Fruit fly (Drosophila melanogaster) whole organism, embryonic: ENCODE results near the gene GstD8.

Source experiments
- Bgb ChIP-seq: fragments of 200-800 bp; sonication (Bioruptor generic); IDR thresholded peaks from 2 replicates; pipeline ENCODE4 v1.3.6; 2022; ENCODE audit warnings: missing biosample characterization, missing genetic modification characterization; ENCODE audit not compliant: partially characterized antibody
- CG10209 ChIP-seq: fragments of 200-800 bp; sonication (Bioruptor generic); optimal IDR thresholded peaks from 3 replicates; lab custom pipeline; 2017; ENCODE audit warnings: missing biosample characterization, mild to moderate bottlenecking, missing genetic modification characterization, missing genetic modification reagents
- CG11085 ChIP-seq: fragments of 200-800 bp; sonication (Bioruptor generic); IDR thresholded peaks from 2 replicates; pipeline ENCODE4 v1.3.6; 2022; ENCODE audit warnings: missing biosample characterization, missing genetic modification characterization
- CG11398 ChIP-seq: fragments of 200-800 bp; sonication (Bioruptor generic); optimal IDR thresholded peaks from 2 replicates; lab custom pipeline; 2016; ENCODE audit warnings: missing biosample characterization, missing genetic modification characterization
- CG12769 ChIP-seq: fragments of 200-800 bp; sonication (Bioruptor generic); optimal IDR thresholded peaks from 2 replicates; lab custom pipeline; 2019; ENCODE audit warnings: missing biosample characterization, mild to moderate bottlenecking, missing genetic modification characterization, moderate library complexity
- CG14965 ChIP-seq: fragments of 200-800 bp; sonication (Bioruptor generic); optimal IDR thresholded peaks from 2 replicates; lab custom pipeline; 2016; ENCODE audit warnings: missing biosample characterization, missing genetic modification characterization, borderline replicate concordance
- CG1529 ChIP-seq: fragments of 200-800 bp; sonication (Bioruptor generic); optimal IDR thresholded peaks from 3 replicates; lab custom pipeline; 2018; ENCODE audit warnings: missing biosample characterization, missing genetic modification characterization
- CG17328 ChIP-seq: fragments of 200-800 bp; sonication (Bioruptor generic); IDR thresholded peaks from 2 replicates; pipeline ENCODE4 v1.3.6; 2022; ENCODE audit warnings: missing biosample characterization, missing genetic modification characterization
- CG1792 ChIP-seq: fragments of 200-800 bp; sonication (Bioruptor generic); optimal IDR thresholded peaks from 2 replicates; lab custom pipeline; 2016; ENCODE audit warnings: missing biosample characterization, missing genetic modification characterization
- CG31441 ChIP-seq: fragments of 200-800 bp; sonication (Bioruptor generic); IDR thresholded peaks from 2 replicates; pipeline ENCODE4 v1.3.6; 2022; ENCODE audit warnings: missing biosample characterization, missing genetic modification characterization
- CG3838 ChIP-seq: fragments of 200-800 bp; sonication (Bioruptor generic); optimal IDR thresholded peaks from 3 replicates; lab custom pipeline; 2016; ENCODE audit warnings: missing biosample characterization, missing genetic modification characterization
- CG6854 ChIP-seq: fragments of 200-800 bp; sonication (Bioruptor generic); optimal IDR thresholded peaks from 3 replicates; lab custom pipeline; 2017; ENCODE audit warnings: missing biosample characterization, mild to moderate bottlenecking, missing genetic modification characterization
- CG7786 ChIP-seq: fragments of 200-800 bp; sonication (Bioruptor generic); optimal IDR thresholded peaks from 2 replicates; lab custom pipeline; 2016; ENCODE audit warnings: missing biosample characterization, missing genetic modification characterization
- CG8281 ChIP-seq: fragments of 200-800 bp; sonication (Bioruptor generic); optimal IDR thresholded peaks from 2 replicates; lab custom pipeline; 2018; ENCODE audit warnings: missing biosample characterization, mild to moderate bottlenecking, missing genetic modification characterization, moderate library complexity
- CG9876 ChIP-seq: fragments of 200-800 bp; sonication (Bioruptor generic); optimal IDR thresholded peaks from 2 replicates; lab custom pipeline; 2016; ENCODE audit warnings: missing biosample characterization, missing genetic modification characterization
- Dref ChIP-seq: fragments of 200-800 bp; sonication (Bioruptor generic); IDR thresholded peaks from 2 replicates; pipeline ENCODE4 v1.3.6; 2022; ENCODE audit warnings: missing biosample characterization, missing genetic modification characterization
- Drgx ChIP-seq: fragments of 200-800 bp; sonication (Bioruptor generic); IDR thresholded peaks from 2 replicates; pipeline ENCODE4 v1.3.6; 2022; ENCODE audit warnings: missing biosample characterization, missing genetic modification characterization
- Fer3 ChIP-seq: fragments of 200-800 bp; sonication (Bioruptor generic); optimal IDR thresholded peaks from 2 replicates; lab custom pipeline; 2018; ENCODE audit warnings: missing biosample characterization, mild to moderate bottlenecking, missing genetic modification characterization, moderate library complexity
- Hr78 ChIP-seq, 2 experiments: fragments of 200-800 bp in 1 of 2; fragments of >200 bp in 1 of 2; sonication (Bioruptor generic) in 1 of 2; optimal IDR thresholded peaks; 2 replicates each; lab custom pipeline; 2017 to 2019; ENCODE audit warnings: missing biosample characterization in 2 of 2, missing genetic modification characterization in 2 of 2, mild to moderate bottlenecking in 1 of 2, moderate library complexity in 1 of 2
- Lhr ChIP-seq: fragments of 200-800 bp; sonication (Bioruptor generic); optimal IDR thresholded peaks from 3 replicates; lab custom pipeline; 2017; ENCODE audit warnings: mild to moderate bottlenecking, missing biosample characterization, missing genetic modification reagents, missing genetic modification characterization
- Med ChIP-seq: fragments of 200-800 bp; sonication (Bioruptor generic); peaks from one replicate; lab custom pipeline; 2016; ENCODE audit warnings: missing biosample characterization, missing genetic modification characterization, mild to moderate bottlenecking, inconsistent platforms, moderate library complexity
- Mes4 ChIP-seq: fragments of 200-800 bp; sonication (Bioruptor generic); optimal IDR thresholded peaks from 2 replicates; lab custom pipeline; 2016; ENCODE audit warnings: missing biosample characterization, missing genetic modification characterization
- Myb ChIP-seq: fragments of 200-800 bp; sonication (Bioruptor generic); optimal IDR thresholded peaks from 2 replicates; lab custom pipeline; 2016; ENCODE audit warnings: missing biosample characterization, missing genetic modification characterization
- Nf-YA ChIP-seq: fragments of 200-800 bp; sonication (Bioruptor generic); IDR thresholded peaks from 2 replicates; pipeline ENCODE4 v1.3.6; 2022; ENCODE audit warnings: missing biosample characterization, missing genetic modification characterization
- Ravus ChIP-seq: fragments of 200-800 bp; sonication (Bioruptor generic); IDR thresholded peaks from 2 replicates; pipeline ENCODE4 v1.3.6; 2022; ENCODE audit warnings: missing biosample characterization, missing genetic modification characterization
- bbx ChIP-seq: fragments of 200-800 bp; sonication (Bioruptor generic); IDR thresholded peaks from 2 replicates; pipeline ENCODE4 v1.3.6; 2022; ENCODE audit warnings: missing biosample characterization, missing genetic modification characterization; ENCODE audit not compliant: partially characterized antibody
- caup ChIP-seq: fragments of 200-800 bp; sonication (Bioruptor generic); optimal IDR thresholded peaks from 3 replicates; lab custom pipeline; 2017; ENCODE audit warnings: missing biosample characterization, mild to moderate bottlenecking, missing genetic modification characterization, moderate library complexity; ENCODE audit not compliant: severe bottlenecking
- ci ChIP-seq: fragments of 200-800 bp; sonication (Bioruptor generic); IDR thresholded peaks from 3 replicates; pipeline ENCODE4 v1.3.6; 2022; ENCODE audit warnings: missing biosample characterization, missing genetic modification characterization
- crol ChIP-seq: fragments of 200-800 bp; sonication (Bioruptor generic); IDR thresholded peaks from 2 replicates; pipeline ENCODE4 v1.3.6; 2022; ENCODE audit warnings: missing biosample characterization, missing genetic modification characterization
- crp ChIP-seq, 2 experiments: fragments of 200-800 bp; sonication (Bioruptor generic); optimal IDR thresholded peaks; 2 replicates in 1 of 2; 3 replicates in 1 of 2; lab custom pipeline; 2017; ENCODE audit warnings: missing biosample characterization in 2 of 2, missing genetic modification characterization in 2 of 2, mild to moderate bottlenecking in 1 of 2, moderate library complexity in 1 of 2
- dm ChIP-seq: fragments of 200-800 bp; sonication (Bioruptor generic); optimal IDR thresholded peaks from 3 replicates; lab custom pipeline; 2016; ENCODE audit warnings: missing biosample characterization, missing genetic modification characterization
- fd102C ChIP-seq: fragments of 200-800 bp; sonication (Bioruptor generic); optimal IDR thresholded peaks from 2 replicates; lab custom pipeline; 2018; ENCODE audit warnings: missing biosample characterization, mild to moderate bottlenecking, missing genetic modification characterization, moderate library complexity
- gfzf ChIP-seq: fragments of 200-800 bp; sonication (Bioruptor generic); optimal IDR thresholded peaks from 2 replicates; lab custom pipeline; 2016; ENCODE audit warnings: missing biosample characterization, mild to moderate bottlenecking, missing genetic modification characterization, moderate library complexity
- kah ChIP-seq: fragments of 200-800 bp; sonication (Bioruptor generic); optimal IDR thresholded peaks from 2 replicates; lab custom pipeline; 2018; ENCODE audit warnings: missing biosample characterization, mild to moderate bottlenecking, missing genetic modification characterization
- ken ChIP-seq: fragments of 200-800 bp; sonication (Bioruptor generic); IDR thresholded peaks from 3 replicates; pipeline ENCODE4 v1.3.6; 2022; ENCODE audit warnings: missing biosample characterization, missing genetic modification characterization
- nerfin-1 ChIP-seq: fragments of 200-800 bp; sonication (Bioruptor generic); optimal IDR thresholded peaks from 3 replicates; lab custom pipeline; 2019; ENCODE audit warnings: missing biosample characterization, mild to moderate bottlenecking, missing genetic modification characterization, moderate library complexity
- p53 ChIP-seq: fragments of 200-800 bp; sonication (Bioruptor generic); optimal IDR thresholded peaks from 2 replicates; lab custom pipeline; 2016; ENCODE audit warnings: missing biosample characterization, missing genetic modification characterization
- sc ChIP-seq, 3 experiments: fragments of >200 bp in 2 of 3; fragments of 200-800 bp in 1 of 3; sonication (Bioruptor generic) in 1 of 3; optimal IDR thresholded peaks; 2 replicates in 2 of 3; 3 replicates in 1 of 3; lab custom pipeline; 2017; ENCODE audit warnings: mild to moderate bottlenecking in 1 of 3, missing biosample characterization in 1 of 3, missing genetic modification characterization in 1 of 3, missing genetic modification reagents in 1 of 3
- sd ChIP-seq: fragments of 200-800 bp; sonication (Bioruptor generic); optimal IDR thresholded peaks from 3 replicates; lab custom pipeline; 2018; ENCODE audit warnings: missing biosample characterization, mild to moderate bottlenecking, missing genetic modification characterization, moderate library complexity
- slbo ChIP-seq: fragments of 200-800 bp; sonication (Bioruptor generic); IDR thresholded peaks from 2 replicates; pipeline ENCODE4 v1.3.6; 2022; ENCODE audit warnings: missing biosample characterization, missing genetic modification characterization
- slou ChIP-seq: fragments of 200-800 bp; sonication (Bioruptor generic); optimal IDR thresholded peaks from 3 replicates; lab custom pipeline; 2016; ENCODE audit warnings: missing biosample characterization, missing genetic modification characterization
- stwl ChIP-seq: fragments of 200-800 bp; sonication (Bioruptor generic); optimal IDR thresholded peaks from 3 replicates; lab custom pipeline; 2018; ENCODE audit warnings: missing biosample characterization, mild to moderate bottlenecking, missing genetic modification characterization, moderate library complexity
- tna ChIP-seq: fragments of 200-800 bp; sonication (Bioruptor generic); IDR thresholded peaks from 2 replicates; pipeline ENCODE4 v1.3.6; 2022; ENCODE audit warnings: missing biosample characterization, missing genetic modification characterization; ENCODE audit not compliant: partially characterized antibody
- trh ChIP-seq: fragments of 200-800 bp; sonication (Bioruptor generic); optimal IDR thresholded peaks from 2 replicates; lab custom pipeline; 2016; ENCODE audit warnings: missing biosample characterization, missing genetic modification characterization
- usp ChIP-seq: fragments of >200 bp; optimal IDR thresholded peaks from 2 replicates; lab custom pipeline; 2017; ENCODE audit warnings: missing biosample characterization, missing genetic modification characterization
- wdn ChIP-seq: fragments of 200-800 bp; sonication (Bioruptor generic); IDR thresholded peaks from 2 replicates; pipeline ENCODE4 v1.3.6; 2022; ENCODE audit warnings: missing biosample characterization, missing genetic modification characterization
- zen ChIP-seq: fragments of 200-800 bp; sonication (Bioruptor generic); optimal IDR thresholded peaks from 3 replicates; lab custom pipeline; 2018; ENCODE audit warnings: missing biosample characterization, mild to moderate bottlenecking, missing genetic modification characterization, moderate library complexity
- zen2 ChIP-seq: fragments of 200-800 bp; sonication (Bioruptor generic); IDR thresholded peaks from 3 replicates; pipeline ENCODE4 v1.3.6; 2022; ENCODE audit warnings: missing biosample characterization, missing genetic modification characterization; ENCODE audit not compliant: partially characterized antibody

The GstD8 gene

DNA sequence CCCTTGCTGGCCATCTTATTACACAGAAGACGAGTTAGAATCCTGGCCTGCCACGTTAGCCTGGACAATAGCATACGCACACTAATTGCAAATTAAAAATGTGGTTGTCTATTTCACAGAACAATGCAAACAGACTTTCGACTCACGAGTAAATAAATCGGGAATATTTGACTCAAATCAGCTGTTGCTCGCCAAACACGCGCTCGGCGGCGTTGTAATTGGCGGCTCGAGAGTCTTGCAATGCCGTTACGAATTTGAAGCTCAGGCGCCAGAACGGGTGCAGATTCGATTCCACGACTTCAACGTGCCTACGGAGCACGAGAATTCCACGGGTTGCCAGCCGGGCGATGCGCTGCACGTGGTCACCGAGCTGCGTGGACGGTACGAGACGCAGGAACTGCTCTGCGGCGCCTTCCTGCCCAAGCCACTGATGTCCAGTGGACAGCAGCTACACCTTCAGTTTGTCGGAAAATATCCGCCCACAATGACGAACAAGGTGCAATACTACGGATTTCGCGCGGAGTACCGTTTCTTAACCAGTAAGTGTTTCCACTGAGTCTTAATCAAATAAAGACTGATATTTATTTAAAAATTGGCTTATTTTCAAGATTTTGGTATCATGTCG, 22.0 kb downstream of the GstD8 start, which contains the start of gene DNAlig3 (continued):
- peak; percentile 42 for TF ChIP-seq Med (GFP tag; lab: Kevin White, UChicago)
- no peak for TF ChIP-seq CG14965 (GFP tag; lab: Kevin White, UChicago)
- TF ChIP-seq Mes4 (GFP tag; lab: Kevin White, UChicago): no peak
- TF ChIP-seq Nf-YA (GFP tag; lab: Robert Waterston, UW): peak; percentile 23; the same call in 1 of the 2 replicates
- TF ChIP-seq stwl (tag; lab: Kevin White, UChicago): peak; percentile 64
- TF ChIP-seq CG9876 (GFP tag; lab: Kevin White, UChicago): no peak
- no peak for TF ChIP-seq CG1529
- TF ChIP-seq zen2 (GFP tag; lab: Robert Waterston, UW): peak; percentile 68; the same call in 2 of the 3 replicates
- no peak for TF ChIP-seq CG8281
- no peak for TF ChIP-seq slou (GFP tag; lab: Kevin White, UChicago)
- no peak for TF ChIP-seq CG3838 (GFP tag; lab: Kevin White, UChicago)
- TF ChIP-seq fd102C: no peak
- no peak for TF ChIP-seq CG7786 (GFP tag; lab: Kevin White, UChicago)
- TF ChIP-seq Myb (GFP tag; lab: Kevin White, UChicago): peak; percentile 95
- peak; percentile 17 for TF ChIP-seq zen (tag; lab: Kevin White, UChicago)
- no peak for TF ChIP-seq caup (GFP tag; lab: Kevin White, UChicago)
- peak; percentile 40; the same call in 1 of the 2 replicates for TF ChIP-seq Dref (GFP tag; lab: Robert Waterston, UW)
- no peak for TF ChIP-seq CG31441 (GFP tag; lab: Robert Waterston, UW)
- no peak for TF ChIP-seq slbo
- TF ChIP-seq kah: peak; percentile 1
- peak; percentile 63 for TF ChIP-seq bbx (GFP tag; lab: Robert Waterston, UW)
- no peak for TF ChIP-seq CG17328 (GFP tag; lab: Robert Waterston, UW)
- no peak for TF ChIP-seq crol (GFP tag; lab: Robert Waterston, UW)
- no peak for TF ChIP-seq CG10209 (GFP tag; lab: Kevin White, UChicago)
- peak; percentile 49; the same call in 1 of the 2 replicates for TF ChIP-seq Drgx (GFP tag; lab: Robert Waterston, UW)
- peak; percentile 83 for TF ChIP-seq CG12769 (tag; lab: Kevin White, UChicago)
- TF ChIP-seq CG11398 (GFP tag; lab: Kevin White, UChicago): no peak
- no peak for TF ChIP-seq nerfin-1
- TF ChIP-seq usp: no peak
- TF ChIP-seq gfzf: peak; percentile 27
- no peak for TF ChIP-seq Hr78 (GFP tag; optimal IDR thresholded peaks at IDR 0.05; lab: Kevin White, UChicago)
- no peak for TF ChIP-seq CG1792
- TF ChIP-seq sc (optimal IDR thresholded peaks at IDR 0.05; lab: Kevin White, UChicago): no peak
- no peak for TF ChIP-seq sc (GFP tag; optimal IDR thresholded peaks at IDR 0.05; lab: Kevin White, UChicago)
- peak; percentile 33 to 93 for TF ChIP-seq crp (GFP tag; optimal IDR thresholded peaks at IDR 0.05; lab: Kevin White, UChicago)
- no peak for TF ChIP-seq CG11085 (GFP tag; lab: Robert Waterston, UW)
- no peak for TF ChIP-seq Lhr (GFP tag; lab: Kevin White, UChicago)
- TF ChIP-seq ci: peak; percentile 49; the same call in 1 of the 3 replicates
- peak; percentile 29 for TF ChIP-seq sd (tag; lab: Kevin White, UChicago)
- no peak for TF ChIP-seq trh
- TF ChIP-seq p53 (GFP tag; lab: Kevin White, UChicago): no peak
- TF ChIP-seq Fer3 (tag; lab: Kevin White, UChicago): no peak
- no peak for TF ChIP-seq wdn
- no peak for TF ChIP-seq ken
- TF ChIP-seq tna (GFP tag; lab: Robert Waterston, UW): 0 out of 2 replicates have a peak, but pooled peaks have one; percentile 25
- TF ChIP-seq Bgb (GFP tag; lab: Robert Waterston, UW): peak; percentile 33; the same call in 1 of the 2 replicates
- TF ChIP-seq CG6854 (GFP tag; lab: Kevin White, UChicago): no peak
- peak; percentile 37 for TF ChIP-seq dm
- TF ChIP-seq Ravus (GFP tag; lab: Robert Waterston, UW): no peak
